Worm (Caenorhabditis elegans) whole organism, L3 larva: ENCODE measurements around the gene swt-3.

Source experiments
- lsy-12 ChIP-seq: sonication (generic microtip); optimal IDR thresholded peaks from 2 replicates; lab custom pipeline; 2016; ENCODE audit warnings: mild to moderate bottlenecking, missing genetic modification characterization, missing compliant biosample characterization
- nhr-77 ChIP-seq: fragments of 150-350 bp; optimal IDR thresholded peaks from 2 replicates; lab custom pipeline; 2014; ENCODE audit warnings: missing biosample characterization, missing genetic modification characterization
- unc-62 ChIP-seq: fragments of 150-350 bp; sonication (generic microtip); optimal IDR thresholded peaks from 4 replicates; lab custom pipeline; 2014; ENCODE audit warnings: missing biosample characterization, missing genetic modification reagents, missing genetic modification characterization

DNA sequence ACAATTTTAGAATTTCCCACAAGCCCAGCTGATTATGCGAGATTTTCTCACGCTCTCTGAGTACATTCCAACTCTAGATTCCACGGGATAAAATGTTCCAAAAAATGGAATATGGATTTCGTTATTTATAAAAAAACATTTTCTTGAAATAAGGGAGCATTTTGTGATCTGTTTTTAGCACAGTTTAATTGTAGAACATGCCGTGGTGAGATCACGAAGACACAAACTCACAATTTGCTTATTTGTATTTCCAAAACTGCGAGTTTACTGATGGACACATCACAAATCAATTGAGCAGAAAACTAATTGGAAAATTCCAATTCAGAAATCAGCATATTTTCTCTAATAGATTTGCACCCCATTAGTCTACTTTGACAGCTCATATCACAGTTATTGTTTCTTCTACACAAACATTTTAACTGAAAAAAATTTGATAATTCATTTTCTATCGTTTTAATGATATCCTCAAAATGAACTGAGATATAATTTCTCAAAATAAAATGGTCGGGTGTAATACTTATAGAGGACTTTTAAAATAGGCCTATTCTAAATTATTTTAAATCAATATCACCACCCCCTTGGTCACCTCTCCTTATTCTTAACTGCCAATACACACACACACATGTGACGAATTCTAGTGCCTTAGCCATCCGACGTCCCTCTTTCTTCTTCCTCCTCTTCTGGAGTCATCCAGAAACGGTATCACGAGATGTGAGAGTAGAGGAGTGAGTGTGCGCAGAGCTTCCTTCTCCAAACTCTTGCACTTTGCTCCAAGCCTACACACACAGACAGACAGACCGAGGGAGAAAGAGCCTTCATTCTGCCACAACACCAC lies 40.6 kb upstream of the swt-3 start:
- TF ChIP-seq lsy-12 (tag; lab: Kevin White, UChicago) (no peak), unc-62 (GFP tag; lab: Kevin White, UChicago) (no peak), nhr-77 (no peak)
